Worm (Caenorhabditis elegans) whole organism, L4/young adult: ENCODE results near the gene nhr-168.

Experiments
- W03F9.2 ChIP-seq: fragments of 150-350 bp; optimal IDR thresholded peaks from 2 replicates; lab custom pipeline; 2014; ENCODE audit warnings: missing biosample characterization, missing genetic modification characterization
- dao-5 ChIP-seq: sonication (generic microtip); optimal IDR thresholded peaks from 2 replicates; lab custom pipeline; 2016; ENCODE audit warnings: missing genotype, missing genetic modification characterization, moderate library complexity, missing compliant biosample characterization
- him-1 ChIP-seq: sonication (generic microtip); optimal IDR thresholded peaks from 2 replicates; lab custom pipeline; 2016; ENCODE audit warnings: missing genotype, missing genetic modification reagents, missing genetic modification characterization, missing compliant biosample characterization

ce11 chrV:13370265-13370664 is 36.6 kb upstream of the nhr-168 start:
- TF ChIP-seq dao-5 (tag; lab: Kevin White, UChicago), result no peak
- no peak for TF ChIP-seq W03F9.2
- TF ChIP-seq him-1 (tag; lab: Kevin White, UChicago), result no peak
